Fruit fly (Drosophila melanogaster) whole organism, wandering third instar larva: Measurements from ENCODE around the gene CG10237.
A peak's percentile ranks its signal among the peaks of the same experiment; 100 is the strongest.

Experiments used
- CG32264 ChIP-seq: fragments of 200-800 bp; sonication (Bioruptor generic); optimal IDR thresholded peaks from 2 replicates; lab custom pipeline; 2016; ENCODE audit warnings: missing biosample characterization, missing genetic modification characterization
- Dif ChIP-seq: fragments of 200-275, 200-300 bp; sonication (Bioruptor generic); optimal IDR thresholded peaks from 2 replicates; lab custom pipeline; 2018; ENCODE audit warnings: missing biosample characterization, missing genetic modification characterization; ENCODE audit not compliant: partially characterized antibody
- Myc ChIP-seq: fragments of >200 bp; optimal IDR thresholded peaks from 2 replicates; lab custom pipeline; 2017
- OdsH ChIP-seq: fragments of 200-800 bp; sonication (Bioruptor generic); optimal IDR thresholded peaks from 2 replicates; lab custom pipeline; 2016; ENCODE audit warnings: missing biosample characterization, mild to moderate bottlenecking, missing genetic modification characterization
- br ChIP-seq: fragments of 200-800 bp; sonication (Bioruptor generic); optimal IDR thresholded peaks from 2 replicates; lab custom pipeline; 2016; ENCODE audit warnings: missing biosample characterization, missing genetic modification characterization
- foxo ChIP-seq, 2 experiments: fragments of 200-800 bp; sonication (Bioruptor generic); optimal IDR thresholded peaks; 2 replicates in 1 of 2; 3 replicates in 1 of 2; lab custom pipeline; 2016 to 2017; ENCODE audit warnings: missing biosample characterization in 2 of 2, missing genetic modification characterization in 2 of 2
- fru ChIP-seq: fragments of 200-800 bp; sonication (Bioruptor generic); optimal IDR thresholded peaks from 3 replicates; lab custom pipeline; 2016; ENCODE audit warnings: missing biosample characterization, mild to moderate bottlenecking, missing genetic modification characterization
- h ChIP-seq: fragments of 200-800 bp; sonication (Bioruptor generic); optimal IDR thresholded peaks from 3 replicates; lab custom pipeline; 2016; ENCODE audit warnings: missing biosample characterization, mild to moderate bottlenecking, missing genetic modification characterization
- jim ChIP-seq: fragments of 175-275, 200-325 bp; sonication (Bioruptor generic); optimal IDR thresholded peaks from 2 replicates; lab custom pipeline; 2016; ENCODE audit warnings: missing biosample characterization, mild to moderate bottlenecking, missing genetic modification characterization
- psq ChIP-seq: fragments of 200-800 bp; sonication (Bioruptor generic); optimal IDR thresholded peaks from 3 replicates; lab custom pipeline; 2017; ENCODE audit warnings: missing biosample characterization, mild to moderate bottlenecking, missing genetic modification characterization, moderate library complexity
- tai ChIP-seq: sonication (Bioruptor generic); optimal IDR thresholded peaks from 2 replicates; lab custom pipeline; 2016; ENCODE audit warnings: missing biosample characterization, missing genetic modification characterization

dm6 chr2L:19398317-19399234, 44.0 kb downstream of the CG10237 start, which contains the start of gene CG17544:
- peak; percentile 64 for TF ChIP-seq Dif
- peak; percentile 69 for TF ChIP-seq OdsH (GFP tag; lab: Kevin White, UChicago)
- TF ChIP-seq CG32264 (GFP tag; lab: Kevin White, UChicago): no peak
- TF ChIP-seq psq (GFP tag; lab: Kevin White, UChicago): peak; percentile 88
- peak; percentile 59 for TF ChIP-seq fru (GFP tag; lab: Kevin White, UChicago)
- TF ChIP-seq Myc (lab: Kevin White, UChicago): no peak
- peak; percentile 1 for TF ChIP-seq jim (GFP tag; lab: Kevin White, UChicago)
- TF ChIP-seq br (GFP tag; lab: Kevin White, UChicago): peak; percentile 22
- TF ChIP-seq h (GFP tag; lab: Kevin White, UChicago): peak; percentile 44
- TF ChIP-seq tai (GFP tag; lab: Kevin White, UChicago): no peak
- peak in 1 of 2 experiments; percentile 83 for TF ChIP-seq foxo (GFP tag; optimal IDR thresholded peaks at IDR 0.05; lab: Kevin White, UChicago)
